Fruit fly (Drosophila melanogaster) whole organism, embryonic: Measurements from ENCODE around the gene CG15894.
A peak's percentile ranks its signal among the peaks of the same experiment; 100 is the strongest.

ENCODE experiments used
- Adf1 ChIP-seq: fragments of 200-800 bp; sonication (Bioruptor generic); IDR thresholded peaks from 2 replicates; pipeline ENCODE4 v1.3.6; 2022; ENCODE audit warnings: missing biosample characterization, missing genetic modification characterization
- Atf3 ChIP-seq: fragments of 200-800 bp; sonication (Bioruptor generic); optimal IDR thresholded peaks from 3 replicates; lab custom pipeline; 2016; ENCODE audit warnings: missing biosample characterization, missing genetic modification characterization
- CG10267 ChIP-seq: fragments of 200-800 bp; sonication (Bioruptor generic); optimal IDR thresholded peaks from 2 replicates; lab custom pipeline; 2018; ENCODE audit warnings: missing biosample characterization, mild to moderate bottlenecking, missing genetic modification characterization, moderate library complexity
- CG11456 ChIP-seq: fragments of 200-800 bp; sonication (Bioruptor generic); IDR thresholded peaks from 3 replicates; pipeline ENCODE4 v1.3.6; 2022; ENCODE audit warnings: missing biosample characterization, missing genetic modification characterization
- CG1233 ChIP-seq: fragments of 200-800 bp; sonication (Bioruptor generic); optimal IDR thresholded peaks from 4 replicates; lab custom pipeline; 2018; ENCODE audit warnings: missing biosample characterization, mild to moderate bottlenecking, missing genetic modification characterization
- CG12659 ChIP-seq: fragments of 200-800 bp; sonication (Bioruptor generic); optimal IDR thresholded peaks from 3 replicates; lab custom pipeline; 2017; ENCODE audit warnings: mild to moderate bottlenecking, missing biosample characterization, missing genetic modification reagents, missing genetic modification characterization
- CG15479 ChIP-seq: fragments of 200-800 bp; sonication (Bioruptor generic); optimal IDR thresholded peaks from 3 replicates; lab custom pipeline; 2019; ENCODE audit warnings: missing biosample characterization, mild to moderate bottlenecking, missing genetic modification characterization, moderate library complexity
- CG17568 ChIP-seq: fragments of 200-800 bp; sonication (Bioruptor generic); optimal IDR thresholded peaks from 2 replicates; lab custom pipeline; 2018; ENCODE audit warnings: missing biosample characterization, mild to moderate bottlenecking, missing genetic modification characterization, moderate library complexity
- CG18476 ChIP-seq: fragments of 200-800 bp; sonication (Bioruptor generic); optimal IDR thresholded peaks from 2 replicates; lab custom pipeline; 2016; ENCODE audit warnings: missing biosample characterization, mild to moderate bottlenecking, missing genetic modification characterization
- CG18619 ChIP-seq: fragments of 200-800 bp; sonication (Bioruptor generic); optimal IDR thresholded peaks from 3 replicates; lab custom pipeline; 2017; ENCODE audit warnings: missing biosample characterization, mild to moderate bottlenecking, missing genetic modification characterization
- CG31388 ChIP-seq: fragments of 200-800 bp; sonication (Bioruptor generic); optimal IDR thresholded peaks from 2 replicates; lab custom pipeline; 2016; ENCODE audit warnings: missing biosample characterization, missing genetic modification characterization
- CG3163 ChIP-seq: fragments of 200-800 bp; sonication (Bioruptor generic); optimal IDR thresholded peaks from 3 replicates; lab custom pipeline; 2016; ENCODE audit warnings: missing biosample characterization, missing genetic modification characterization
- CG33557 ChIP-seq: fragments of 200-800 bp; sonication (Bioruptor generic); optimal IDR thresholded peaks from 2 replicates; lab custom pipeline; 2019; ENCODE audit warnings: missing biosample characterization, mild to moderate bottlenecking, missing genetic modification characterization, moderate library complexity
- CG34422 ChIP-seq: fragments of 200-800 bp; sonication (Bioruptor generic); IDR thresholded peaks from 3 replicates; pipeline ENCODE4 v1.3.6; 2022; ENCODE audit warnings: missing biosample characterization, missing genetic modification characterization
- CG3847 ChIP-seq: fragments of 200-800 bp; sonication (Bioruptor generic); IDR thresholded peaks from 2 replicates; pipeline ENCODE4 v1.3.6; 2022; ENCODE audit warnings: missing biosample characterization, missing genetic modification characterization
- CG4404 ChIP-seq: fragments of 200-800 bp; sonication (Bioruptor generic); IDR thresholded peaks from 2 replicates; pipeline ENCODE4 v1.3.6; 2022; ENCODE audit warnings: missing biosample characterization, missing genetic modification characterization
- CG4707 ChIP-seq: fragments of 200-800 bp; sonication (Bioruptor generic); optimal IDR thresholded peaks from 2 replicates; lab custom pipeline; 2018; ENCODE audit warnings: missing biosample characterization, mild to moderate bottlenecking, missing genetic modification characterization, moderate library complexity
- CG5180 ChIP-seq: fragments of 200-800 bp; sonication (Bioruptor generic); optimal IDR thresholded peaks from 3 replicates; lab custom pipeline; 2017; ENCODE audit warnings: missing biosample characterization, missing genetic modification characterization, mild to moderate bottlenecking, moderate library complexity, missing genetic modification reagents
- CG7987 ChIP-seq: fragments of 200-800 bp; sonication (Bioruptor generic); optimal IDR thresholded peaks from 2 replicates; lab custom pipeline; 2018; ENCODE audit warnings: missing biosample characterization, mild to moderate bottlenecking, missing genetic modification characterization, moderate library complexity
- CG9817 ChIP-seq: fragments of 200-800 bp; sonication (Bioruptor generic); optimal IDR thresholded peaks from 2 replicates; lab custom pipeline; 2018; ENCODE audit warnings: missing biosample characterization, mild to moderate bottlenecking, missing genetic modification characterization, moderate library complexity
- CHES-1-like ChIP-seq: fragments of 200-800 bp; sonication (Bioruptor generic); optimal IDR thresholded peaks from 2 replicates; lab custom pipeline; 2016; ENCODE audit warnings: missing biosample characterization, missing genetic modification characterization
- CrebB ChIP-seq: fragments of 200-800 bp; sonication (Bioruptor generic); optimal IDR thresholded peaks from 3 replicates; lab custom pipeline; 2018; ENCODE audit warnings: missing biosample characterization, mild to moderate bottlenecking, missing genetic modification characterization
- Ets65A ChIP-seq: fragments of 200-800 bp; sonication (Bioruptor generic); peaks from one replicate; lab custom pipeline; 2016; ENCODE audit warnings: missing biosample characterization, missing genetic modification characterization
- Fer2 ChIP-seq: fragments of 200-800 bp; sonication (Bioruptor generic); optimal IDR thresholded peaks from 2 replicates; lab custom pipeline; 2018; ENCODE audit warnings: missing biosample characterization, mild to moderate bottlenecking, missing genetic modification characterization, moderate library complexity
- Hr51 ChIP-seq, 2 experiments: fragments of 200-800 bp; sonication (Bioruptor generic); optimal IDR thresholded peaks; 2 replicates in 1 of 2; 3 replicates in 1 of 2; lab custom pipeline; 2016 to 2018; ENCODE audit warnings: missing biosample characterization in 2 of 2, missing genetic modification characterization in 2 of 2, mild to moderate bottlenecking in 1 of 2, moderate library complexity in 1 of 2
- Lhr ChIP-seq: fragments of 200-800 bp; sonication (Bioruptor generic); optimal IDR thresholded peaks from 3 replicates; lab custom pipeline; 2017; ENCODE audit warnings: mild to moderate bottlenecking, missing biosample characterization, missing genetic modification reagents, missing genetic modification characterization
- Med ChIP-seq: fragments of 200-800 bp; sonication (Bioruptor generic); peaks from one replicate; lab custom pipeline; 2016; ENCODE audit warnings: missing biosample characterization, missing genetic modification characterization, mild to moderate bottlenecking, inconsistent platforms, moderate library complexity
- Mrtf ChIP-seq: fragments of 200-800 bp; sonication (Bioruptor generic); IDR thresholded peaks from 3 replicates; pipeline ENCODE4 v1.3.6; 2022; ENCODE audit warnings: missing biosample characterization, missing genetic modification characterization
- NfI ChIP-seq: fragments of 200-800 bp; sonication (Bioruptor generic); optimal IDR thresholded peaks from 3 replicates; lab custom pipeline; 2018; ENCODE audit warnings: missing biosample characterization, mild to moderate bottlenecking, missing genetic modification characterization, moderate library complexity
- Six4 ChIP-seq: fragments of 200-800 bp; sonication (Bioruptor generic); optimal IDR thresholded peaks from 2 replicates; lab custom pipeline; 2016; ENCODE audit warnings: missing biosample characterization, missing genetic modification characterization
- Sox102F ChIP-seq: fragments of 200-800 bp; sonication (Bioruptor generic); optimal IDR thresholded peaks from 2 replicates; lab custom pipeline; 2018; ENCODE audit warnings: missing biosample characterization, mild to moderate bottlenecking, missing genetic modification characterization, moderate library complexity
- bbx ChIP-seq: fragments of 200-800 bp; sonication (Bioruptor generic); IDR thresholded peaks from 2 replicates; pipeline ENCODE4 v1.3.6; 2022; ENCODE audit warnings: missing biosample characterization, missing genetic modification characterization; ENCODE audit not compliant: partially characterized antibody
- cas ChIP-seq: fragments of 200-800 bp; sonication (Bioruptor generic); IDR thresholded peaks from 2 replicates; pipeline ENCODE4 v1.3.6; 2022; ENCODE audit warnings: missing biosample characterization, missing genetic modification characterization
- chinmo ChIP-seq: fragments of 200-800 bp; sonication (Bioruptor generic); IDR thresholded peaks from 4 replicates; pipeline ENCODE4 v1.3.6; 2022; ENCODE audit warnings: missing biosample characterization, missing genetic modification characterization; ENCODE audit not compliant: partially characterized antibody
- dan ChIP-seq: fragments of 200-800 bp; sonication (Bioruptor generic); IDR thresholded peaks from 2 replicates; pipeline ENCODE4 v1.3.6; 2022; ENCODE audit warnings: missing biosample characterization, missing genetic modification characterization
- gce ChIP-seq: fragments of 200-800 bp; sonication (Bioruptor generic); IDR thresholded peaks from 3 replicates; pipeline ENCODE4 v1.3.6; 2022; ENCODE audit warnings: missing biosample characterization, missing genetic modification characterization
- gcm ChIP-seq: fragments of 200-800 bp; sonication (Bioruptor generic); optimal IDR thresholded peaks from 2 replicates; lab custom pipeline; 2019; ENCODE audit warnings: missing biosample characterization, mild to moderate bottlenecking, missing genetic modification characterization, moderate library complexity
- gem ChIP-seq: fragments of 200-800 bp; sonication (Bioruptor generic); optimal IDR thresholded peaks from 2 replicates; lab custom pipeline; 2019; ENCODE audit warnings: missing biosample characterization, mild to moderate bottlenecking, missing genetic modification characterization, moderate library complexity
- h ChIP-seq: fragments of >200 bp; optimal IDR thresholded peaks from 2 replicates; lab custom pipeline; 2017
- jing ChIP-seq: fragments of 200-800 bp; sonication (Bioruptor generic); optimal IDR thresholded peaks from 2 replicates; lab custom pipeline; 2018; ENCODE audit warnings: missing biosample characterization, mild to moderate bottlenecking, missing genetic modification characterization
- klu ChIP-seq: fragments of 200-800 bp; sonication (Bioruptor generic); IDR thresholded peaks from 2 replicates; pipeline ENCODE4 v1.3.6; 2022; ENCODE audit warnings: missing biosample characterization, missing genetic modification characterization
- kni ChIP-seq: fragments of 200-800 bp; sonication (Bioruptor generic); optimal IDR thresholded peaks from 3 replicates; lab custom pipeline; 2017; ENCODE audit warnings: mild to moderate bottlenecking, missing biosample characterization, missing genetic modification reagents, missing genetic modification characterization
- maf-S ChIP-seq: fragments of 200-800 bp; sonication (Bioruptor generic); optimal IDR thresholded peaks from 2 replicates; lab custom pipeline; 2016; ENCODE audit warnings: missing biosample characterization, missing genetic modification characterization
- mam ChIP-seq: fragments of 200-800 bp; sonication (Bioruptor generic); optimal IDR thresholded peaks from 3 replicates; lab custom pipeline; 2016; ENCODE audit warnings: missing biosample characterization, missing genetic modification characterization
- repo ChIP-seq: fragments of 200-800 bp; sonication (Bioruptor generic); optimal IDR thresholded peaks from 2 replicates; lab custom pipeline; 2016; ENCODE audit warnings: missing biosample characterization, missing genetic modification characterization
- row ChIP-seq: fragments of 200-800 bp; sonication (Bioruptor generic); IDR thresholded peaks from 3 replicates; pipeline ENCODE4 v1.3.6; 2022; ENCODE audit warnings: missing biosample characterization, missing genetic modification characterization
- ssp ChIP-seq: fragments of 200-800 bp; sonication (Bioruptor generic); IDR thresholded peaks from 2 replicates; pipeline ENCODE4 v1.3.6; 2022; ENCODE audit warnings: missing biosample characterization, missing genetic modification characterization
- toy ChIP-seq: fragments of 200-800 bp; sonication (Bioruptor generic); IDR thresholded peaks from 2 replicates; pipeline ENCODE4 v1.3.6; 2022; ENCODE audit warnings: missing biosample characterization, missing genetic modification characterization
- yki ChIP-seq: fragments of >200 bp; optimal IDR thresholded peaks from 3 replicates; lab custom pipeline; 2018
- z ChIP-seq: fragments of 200-800 bp; sonication (Bioruptor generic); IDR thresholded peaks from 3 replicates; pipeline ENCODE4 v1.3.6; 2022; ENCODE audit warnings: missing biosample characterization, missing genetic modification characterization

The CG15894 gene

DNA sequence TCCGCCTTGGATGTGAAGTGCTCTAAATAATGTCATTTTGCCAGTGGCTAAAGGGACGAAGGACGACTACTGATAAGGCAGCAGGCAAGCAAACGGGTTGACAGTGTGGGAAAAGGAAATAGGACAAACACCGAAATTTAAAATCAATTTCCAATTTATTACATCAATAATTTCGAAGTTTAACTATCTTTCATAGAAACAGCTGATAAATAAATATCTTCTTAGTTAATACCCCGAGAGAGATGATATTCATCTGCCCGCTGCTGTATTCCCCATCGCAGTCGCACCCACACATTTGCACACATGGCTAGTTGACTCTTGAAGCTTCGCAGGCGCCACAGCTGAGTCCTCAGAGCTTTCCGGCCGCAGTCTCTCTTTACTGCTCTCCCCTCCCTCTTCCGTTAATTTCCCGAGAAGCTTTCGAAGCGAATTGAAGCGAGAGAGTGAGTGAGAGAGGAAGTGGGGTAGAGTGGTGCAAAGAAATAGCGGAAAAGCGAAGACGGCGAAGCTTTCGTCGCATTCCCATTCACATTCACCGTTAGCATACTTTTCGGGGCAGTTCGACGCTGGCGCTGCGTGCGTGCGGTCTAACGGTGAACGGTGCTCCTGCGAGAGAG is 8.0 kb downstream of the CG15894 start:
- TF ChIP-seq CG11456 (GFP tag; lab: Robert Waterston, UW) (peak; percentile 56; the same call in 1 of the 3 replicates), cas (GFP tag; lab: Robert Waterston, UW) (no peak), Med (GFP tag; lab: Kevin White, UChicago) (peak; percentile 90), CG5180 (GFP tag; lab: Kevin White, UChicago) (peak; percentile 23), CHES-1-like (GFP tag; lab: Kevin White, UChicago) (peak; percentile 29), chinmo (GFP tag; lab: Robert Waterston, UW) (no peak), Fer2 (tag; lab: Kevin White, UChicago) (peak; percentile 33), CG31388 (no peak), klu (GFP tag; lab: Robert Waterston, UW) (0 out of 2 replicates have a peak, but pooled peaks have one; percentile 30), CG12659 (GFP tag; lab: Kevin White, UChicago) (peak; percentile 66), CG9817 (tag; lab: Kevin White, UChicago) (peak; percentile 52), CG34422 (GFP tag; lab: Robert Waterston, UW) (peak; percentile 67; the same call in 2 of the 3 replicates), gem (tag; lab: Kevin White, UChicago) (peak; percentile 66), yki (no peak), CG10267 (peak; percentile 19), mam (peak; percentile 31), jing (GFP tag; lab: Kevin White, UChicago) (no peak), dan (no peak), repo (GFP tag; lab: Kevin White, UChicago) (peak; percentile 17), CG18619 (GFP tag; lab: Kevin White, UChicago) (peak; percentile 66), CG4707 (GFP tag; lab: Kevin White, UChicago) (no peak), Mrtf (GFP tag; lab: Robert Waterston, UW) (peak; percentile 72), toy (GFP tag; lab: Robert Waterston, UW) (0 out of 2 replicates have a peak, but pooled peaks have one; percentile 16), z (GFP tag; lab: Robert Waterston, UW) (no peak), CG33557 (GFP tag; lab: Kevin White, UChicago) (no peak), Sox102F (peak; percentile 50), kni (no peak), maf-S (GFP tag; lab: Kevin White, UChicago) (peak; percentile 18), h (lab: Kevin White, UChicago) (no peak), Lhr (GFP tag; lab: Kevin White, UChicago) (no peak), CG18476 (GFP tag; lab: Kevin White, UChicago) (peak; percentile 35), CG7987 (no peak), CG3847 (GFP tag; lab: Robert Waterston, UW) (peak; percentile 67; the same call in 1 of the 2 replicates), ssp (GFP tag; lab: Robert Waterston, UW) (peak; percentile 41; the same call in 1 of the 2 replicates), CrebB (peak; percentile 20), Atf3 (GFP tag; lab: Kevin White, UChicago) (no peak), CG4404 (peak; percentile 33; the same call in 1 of the 2 replicates), CG3163 (peak; percentile 7), CG17568 (GFP tag; lab: Kevin White, UChicago) (no peak), gce (GFP tag; lab: Robert Waterston, UW) (0 out of 3 replicates have a peak, but pooled peaks have one; percentile 20), Adf1 (GFP tag; lab: Robert Waterston, UW) (peak; percentile 18; the same call in 1 of the 2 replicates), CG1233 (GFP tag; lab: Kevin White, UChicago) (peak; percentile 61), NfI (GFP tag; lab: Kevin White, UChicago) (peak; percentile 48), bbx (GFP tag; lab: Robert Waterston, UW) (no peak), gcm (GFP tag; lab: Kevin White, UChicago) (no peak), row (GFP tag; lab: Robert Waterston, UW) (peak; percentile 83), Hr51 (GFP tag; optimal IDR thresholded peaks at IDR 0.05; lab: Kevin White, UChicago) (peak; percentile 39 to 74), Ets65A (GFP tag; lab: Kevin White, UChicago) (peak; percentile 43), Six4 (GFP tag; lab: Kevin White, UChicago) (peak; percentile 28), CG15479 (GFP tag; lab: Kevin White, UChicago) (no peak)
